Fruit fly (Drosophila melanogaster): Measurements from ENCODE around the gene CG12112.

CG12112 gene

DNA sequence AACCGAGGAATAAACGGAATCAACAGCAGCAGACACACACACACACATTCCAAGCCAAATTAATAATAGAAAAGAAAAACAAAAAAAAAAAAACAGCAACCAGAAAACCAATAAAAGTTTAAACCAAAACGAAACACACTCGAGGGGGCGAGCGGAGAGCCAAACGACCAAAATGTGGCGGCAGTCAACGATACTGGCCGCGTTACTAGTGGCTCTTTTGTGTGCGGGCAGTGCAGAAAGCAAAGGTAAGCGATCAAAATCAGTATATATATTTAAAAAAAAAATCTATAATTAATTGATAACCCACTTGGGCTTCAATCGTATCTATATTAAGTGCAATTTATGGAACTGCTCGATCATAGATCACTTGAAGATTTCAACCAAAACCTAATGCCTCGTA, 28.2 kb downstream of the CG12112 start:
- no peak for TF ChIP-seq noc (tag; optimal IDR thresholded peaks at IDR 0.05)

- TF ChIP-seq noc (tag; optimal IDR thresholded peaks at IDR 0.05), result no peak
Observed at dm6 chrX:8529598-8529997, 30.4 kb downstream of the CG12112 start, which contains the start of gene PIP82. PIP82 (minus strand) TSS chrX:8529698.

dm6 chrX:8523572-8524155, 36.3 kb downstream of the CG12112 start:
- TF ChIP-seq noc (tag; optimal IDR thresholded peaks at IDR 0.05), result no peak

DNA sequence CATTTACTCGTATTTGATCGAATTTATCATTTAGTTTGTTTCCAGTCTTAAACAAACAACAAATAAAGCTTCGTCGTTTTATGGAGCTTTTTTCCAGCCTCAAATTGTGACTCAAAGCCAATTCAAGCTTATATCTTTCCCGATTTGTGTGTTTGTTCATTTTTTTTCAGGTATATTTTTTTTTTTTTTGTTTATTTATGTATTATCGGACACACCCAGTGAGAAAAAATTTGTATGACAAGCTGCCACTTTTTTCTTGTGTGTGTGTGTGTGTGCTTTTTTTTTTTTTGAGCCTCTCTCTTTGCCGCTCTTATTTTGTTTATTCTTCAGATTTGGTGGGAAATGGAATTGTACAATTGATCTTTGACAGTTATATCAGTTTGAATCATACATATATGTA, 37.5 kb downstream of the CG12112 start:
- TF ChIP-seq noc (tag; optimal IDR thresholded peaks at IDR 0.05), result no peak

DNA sequence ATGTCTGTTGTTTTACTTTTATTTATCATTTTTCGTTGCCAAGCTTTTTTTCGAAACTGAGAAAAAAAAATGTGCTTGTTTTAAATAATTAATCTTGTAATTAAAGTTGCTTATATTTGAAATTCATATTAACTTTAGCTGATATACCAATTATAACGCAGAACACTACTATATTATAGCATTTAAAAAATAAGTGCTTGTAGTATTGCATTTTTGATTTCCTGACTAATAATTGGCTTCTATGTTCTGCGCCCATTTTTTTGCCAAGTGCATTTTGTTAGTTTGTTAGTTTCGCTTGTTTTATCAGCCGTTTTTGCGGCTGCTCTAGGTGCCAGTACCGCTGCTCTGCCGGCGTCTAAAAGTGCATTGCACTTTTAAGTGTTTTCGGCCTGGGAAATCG, 38.5 kb downstream of the CG12112 start:
- no peak for TF ChIP-seq noc (tag; optimal IDR thresholded peaks at IDR 0.05)

DNA sequence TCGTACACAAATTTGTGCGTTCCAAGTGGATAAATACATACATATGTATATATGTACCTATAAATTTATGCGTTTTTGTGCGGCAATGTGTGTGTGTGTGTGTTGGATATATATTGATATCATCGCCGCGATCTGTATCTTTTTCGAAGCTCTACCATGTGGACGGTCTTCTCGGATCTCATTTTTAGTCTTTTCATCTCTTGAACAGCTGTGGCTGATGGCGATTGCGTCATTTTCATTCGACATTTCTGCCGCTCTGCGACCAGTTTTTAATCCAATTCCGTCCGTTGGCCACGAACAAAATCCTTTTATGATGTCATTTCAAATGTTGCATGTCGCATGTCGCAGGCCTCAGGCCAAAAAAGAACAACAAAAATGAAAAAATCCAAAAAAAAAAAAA, 39.5 kb downstream of the CG12112 start:
- no peak for TF ChIP-seq noc (tag; optimal IDR thresholded peaks at IDR 0.05)

DNA sequence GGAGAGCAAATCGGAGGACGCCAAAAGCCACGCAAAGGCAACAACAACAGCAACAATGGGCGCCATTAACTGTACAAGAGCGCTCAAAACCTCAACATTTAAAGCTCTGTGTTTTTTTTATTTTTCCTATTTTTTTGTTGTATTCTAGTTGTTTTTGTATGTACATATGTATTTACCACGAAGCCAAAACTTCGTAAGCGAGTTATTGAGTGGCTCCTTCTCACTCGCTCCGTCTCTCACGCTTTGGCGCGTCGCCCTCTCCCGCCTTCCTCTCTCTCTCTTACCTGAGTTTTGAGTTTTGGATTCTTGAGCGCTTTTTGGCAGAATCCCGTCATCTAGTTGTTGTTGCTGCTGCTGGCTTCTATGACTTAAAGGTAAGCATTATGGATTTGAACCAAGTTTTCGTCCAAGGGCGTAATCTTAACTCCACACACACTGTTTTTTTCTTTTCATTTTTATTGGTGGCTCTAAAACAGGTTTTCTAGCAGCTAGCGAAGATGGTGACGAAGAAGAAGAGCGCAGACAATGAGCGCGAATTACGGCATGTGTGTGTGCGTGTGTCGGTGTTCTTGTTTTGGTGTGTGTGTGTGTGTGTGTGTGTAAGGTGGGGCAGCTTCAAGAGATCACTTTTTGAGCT, 41.8 kb downstream of the CG12112 start:
- no peak for TF ChIP-seq noc (tag; optimal IDR thresholded peaks at IDR 0.05)

DNA sequence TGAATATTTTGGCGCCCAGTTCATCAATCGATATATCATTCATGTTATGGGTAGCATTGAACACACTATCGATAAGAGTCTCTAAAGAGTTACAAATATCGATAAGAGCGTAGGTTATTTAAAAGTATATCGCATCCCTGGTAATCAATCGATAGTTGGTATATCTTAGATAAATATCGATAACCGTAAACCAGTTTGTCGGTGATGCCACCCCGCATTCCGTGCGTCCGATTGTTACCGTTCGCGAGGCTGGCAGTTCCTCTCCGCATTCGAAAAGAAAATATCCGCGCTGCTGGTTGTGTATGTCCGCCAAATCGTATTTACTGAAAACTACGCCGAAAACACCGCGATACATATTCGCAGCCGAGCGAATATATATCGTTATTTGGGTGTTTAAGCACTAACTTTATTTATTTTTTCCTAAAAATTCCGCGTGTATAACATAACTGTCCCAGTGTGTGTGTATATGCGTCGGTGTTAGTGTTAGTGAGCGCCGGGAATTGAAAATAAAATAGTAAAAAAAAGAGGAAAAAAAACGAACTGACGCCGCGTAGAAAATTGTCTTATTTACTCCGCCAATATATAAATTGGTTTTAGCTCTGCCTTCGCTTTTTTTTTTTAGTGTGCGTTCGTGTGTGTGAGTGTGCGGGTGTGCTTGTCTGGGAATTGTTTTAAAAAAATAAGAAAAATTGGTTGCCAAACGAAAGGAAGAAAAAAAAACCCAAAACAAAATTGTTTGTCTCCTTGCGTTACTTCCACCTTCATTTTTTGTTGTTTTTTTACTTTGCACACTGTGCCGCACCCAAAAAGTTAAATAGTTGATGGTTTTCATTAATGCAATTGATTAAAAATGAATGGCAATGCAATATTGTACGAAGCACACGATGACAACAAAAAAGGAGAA, 42.6 kb downstream of the CG12112 start, which contains the start of gene Nrg:
TSS of gene Nrg (plus strand) at position 253 of the 904 bp plus-strand sequence.
- peak; percentile 12 for TF ChIP-seq noc (tag; optimal IDR thresholded peaks at IDR 0.05)

dm6 chrX:8512251-8512650, 47.7 kb downstream of the CG12112 start:
- TF ChIP-seq noc (tag; optimal IDR thresholded peaks at IDR 0.05), result no peak

DNA sequence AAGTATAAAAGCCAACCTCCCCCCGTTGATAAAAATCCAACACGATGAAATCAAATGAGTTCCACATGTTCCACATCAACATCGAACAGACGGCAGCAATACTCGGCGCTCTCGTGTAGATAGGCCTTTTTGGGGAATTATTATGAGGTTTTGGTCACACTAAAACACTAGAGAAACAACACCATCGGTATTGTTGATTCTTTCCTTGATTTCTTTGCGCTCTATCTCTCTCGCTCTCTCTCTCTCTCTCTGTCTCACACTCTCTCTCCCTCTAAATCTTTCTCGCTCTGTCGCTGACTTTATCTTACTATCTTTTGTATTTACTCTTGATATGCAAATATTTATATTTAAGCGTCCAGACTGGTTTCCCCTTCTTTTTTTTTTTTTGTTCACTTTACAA, 49.3 kb downstream of the CG12112 start:
- no peak for TF ChIP-seq noc (tag; optimal IDR thresholded peaks at IDR 0.05)
